Worm (Caenorhabditis elegans) whole organism, midembryonic: ENCODE measurements around the gene tyra-3.

Source experiments
- T22C8.4 ChIP-seq: fragments of 200-800 bp; sonication (Bioruptor generic); IDR thresholded peaks from 2 replicates; pipeline ENCODE4 v1.3.6; 2022; ENCODE audit warnings: missing genetic modification characterization, missing compliant biosample characterization
- cog-1 ChIP-seq: sonication (generic microtip); optimal IDR thresholded peaks from 2 replicates; lab custom pipeline; 2016; ENCODE audit warnings: missing genetic modification characterization, missing compliant biosample characterization
- flt-1 ChIP-seq: fragments of 200-800 bp; sonication (Bioruptor generic); IDR thresholded peaks from 2 replicates; pipeline ENCODE4 v1.3.6; 2022; ENCODE audit warnings: missing genetic modification characterization, missing compliant biosample characterization
- klf-2 ChIP-seq: fragments of 200-800 bp; sonication (Bioruptor generic); conservative IDR thresholded peaks from 2 replicates; pipeline ENCODE4 v1.3.6; 2022; ENCODE audit warnings: missing genetic modification reagents, missing genetic modification characterization, missing compliant biosample characterization
- med-1 ChIP-seq: sonication (generic microtip); optimal IDR thresholded peaks from 2 replicates; lab custom pipeline; 2017; ENCODE audit warnings: missing genetic modification characterization, mild to moderate bottlenecking, missing compliant biosample characterization, antibody characterized with exemption, missing genetic modification reagents; ENCODE audit not compliant: insufficient read depth

- no peak for TF ChIP-seq flt-1 (GFP tag; lab: Robert Waterston, UW)
- TF ChIP-seq klf-2 = no peak
- TF ChIP-seq med-1 = no peak
- TF ChIP-seq T22C8.4 (GFP tag; lab: Robert Waterston, UW) = no peak
- TF ChIP-seq cog-1 (tag; lab: Kevin White, UChicago) = no peak
Observed at ce11 chrX:4972039-4972581, 24.3 kb downstream of the tyra-3 start.
